Worm (Caenorhabditis elegans) whole organism, L2 larva: ENCODE data around the gene srt-48.

Source experiments
- ZK546.5 ChIP-seq: sonication (generic microtip); optimal IDR thresholded peaks from 2 replicates; lab custom pipeline; 2017; ENCODE audit warnings: missing biosample characterization, missing genetic modification characterization
- mab-5 ChIP-seq: fragments of 150-350 bp; optimal IDR thresholded peaks from 2 replicates; lab custom pipeline; 2014; ENCODE audit warnings: missing biosample characterization, missing genetic modification characterization
- mdl-1 ChIP-seq, 2 experiments: fragments of 150-350 bp in 1 of 2; sonication (generic microtip) in 1 of 2; optimal IDR thresholded peaks; 2 replicates each; lab custom pipeline; 2017; ENCODE audit warnings: missing biosample characterization in 2 of 2, missing genetic modification characterization in 2 of 2
- nhr-25 ChIP-seq: fragments of 150-350 bp; sonication (generic microtip); optimal IDR thresholded peaks from 3 replicates; lab custom pipeline; 2014; ENCODE audit warnings: missing biosample characterization, missing genetic modification characterization

ce11 chrIV:15027884-15028283, 40.8 kb downstream of the srt-48 start:
- no peak for TF ChIP-seq nhr-25 (tag; lab: Kevin White, UChicago)
- no peak for TF ChIP-seq mab-5 (tag; lab: Kevin White, UChicago)
- TF ChIP-seq ZK546.5 (tag; lab: Kevin White, UChicago): no peak
- no peak for TF ChIP-seq mdl-1 (tag; optimal IDR thresholded peaks at IDR 0.05; lab: Kevin White, UChicago)
